Worm (Caenorhabditis elegans): ENCODE results near the gene F55G11.10.

DNA sequence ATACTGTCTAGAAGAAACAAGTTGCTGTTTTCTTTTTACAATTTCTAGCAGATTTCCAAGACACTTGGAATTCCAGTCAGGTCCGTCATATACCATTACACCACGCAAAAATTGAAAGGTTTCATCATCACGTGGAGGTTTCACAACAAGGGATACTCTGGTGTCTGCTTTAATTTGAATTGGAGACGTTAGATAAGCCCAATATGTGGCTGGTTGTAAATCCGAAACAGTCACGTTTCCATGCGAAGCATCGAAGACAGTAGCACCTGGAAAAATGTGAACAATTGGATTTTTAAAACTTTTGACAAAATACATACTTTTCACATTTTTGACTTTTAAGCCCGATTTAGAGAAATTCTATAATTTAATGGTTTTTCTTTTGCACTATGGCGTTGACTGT, 42.1 kb downstream of the F55G11.10 start:
- TF ChIP-seq unc-39 (tag; optimal IDR thresholded peaks at IDR 0.05) (no peak), pha-4 (tag; optimal IDR thresholded peaks at IDR 0.05) (no peak), ztf-11 (tag; optimal IDR thresholded peaks at IDR 0.05) (no peak), unc-62 (GFP tag; optimal IDR thresholded peaks at IDR 0.05) (no peak)

All from whole organism, mixed stage, embryonic.